Fruit fly (Drosophila melanogaster): ENCODE measurements around the gene hh.

DNA sequence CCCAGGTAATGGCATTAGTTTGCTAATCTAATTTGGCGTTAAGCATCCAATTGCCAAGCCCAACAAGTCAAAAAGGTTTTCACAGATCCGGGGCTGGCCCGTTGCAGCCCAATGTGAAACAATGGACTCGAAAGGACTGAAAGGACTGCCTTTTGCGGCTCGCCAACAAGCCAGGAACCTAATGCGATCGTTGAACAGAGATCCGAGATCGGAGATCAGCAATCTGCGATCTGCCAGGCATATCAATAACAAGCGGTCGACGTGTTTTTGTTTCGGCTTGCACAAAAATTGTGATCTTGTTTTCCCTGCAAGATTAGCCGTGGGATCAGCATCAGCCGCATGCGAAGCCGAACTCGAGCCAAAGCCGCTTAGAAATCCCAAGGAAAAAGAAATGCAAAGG is 12.1 kb downstream of the hh start:
- no peak for TF ChIP-seq psq (GFP tag; optimal IDR thresholded peaks at IDR 0.05)
- TF ChIP-seq Hr78 (GFP tag; optimal IDR thresholded peaks at IDR 0.05): no peak
- no peak for TF ChIP-seq D19B (GFP tag; optimal IDR thresholded peaks at IDR 0.05)
- TF ChIP-seq CG6254 (GFP tag; optimal IDR thresholded peaks at IDR 0.05): no peak
- TF ChIP-seq h (optimal IDR thresholded peaks at IDR 0.05): no peak
- TF ChIP-seq Doc2 (GFP tag; IDR thresholded peaks at IDR 0.05): no peak

Data from whole organism, embryonic.